Fruit fly (Drosophila melanogaster) whole organism, embryonic: Measurements from ENCODE around the gene CG1494.

Source experiments
- Awh ChIP-seq: fragments of 200-800 bp; sonication (Bioruptor generic); IDR thresholded peaks from 2 replicates; pipeline ENCODE4, ENCODE4 v1.3.6; 2022; ENCODE audit warnings: missing biosample characterization, missing genetic modification characterization
- B-H1 ChIP-seq: fragments of 200-800 bp; sonication (Bioruptor generic); IDR thresholded peaks from 3 replicates; pipeline ENCODE4 v1.3.6; 2022; ENCODE audit warnings: missing biosample characterization, missing genetic modification characterization
- BtbVII ChIP-seq: fragments of 200-800 bp; sonication (Bioruptor generic); optimal IDR thresholded peaks from 3 replicates; lab custom pipeline; 2017; ENCODE audit warnings: missing biosample characterization, mild to moderate bottlenecking, missing genetic modification characterization
- CG12071 ChIP-seq: fragments of 200-800 bp; sonication (Bioruptor generic); optimal IDR thresholded peaks from 3 replicates; lab custom pipeline; 2018; ENCODE audit warnings: missing biosample characterization, mild to moderate bottlenecking, missing genetic modification characterization
- CG12299 ChIP-seq: fragments of 200-800 bp; sonication (Bioruptor generic); optimal IDR thresholded peaks from 2 replicates; lab custom pipeline; 2018; ENCODE audit warnings: missing biosample characterization, mild to moderate bottlenecking, missing genetic modification characterization
- CG12391 ChIP-seq: fragments of 200-800 bp; sonication (Bioruptor generic); optimal IDR thresholded peaks from 3 replicates; lab custom pipeline; 2018; ENCODE audit warnings: missing biosample characterization, mild to moderate bottlenecking, missing genetic modification characterization, moderate library complexity
- CG12659 ChIP-seq: fragments of 200-800 bp; sonication (Bioruptor generic); optimal IDR thresholded peaks from 3 replicates; lab custom pipeline; 2017; ENCODE audit warnings: mild to moderate bottlenecking, missing biosample characterization, missing genetic modification reagents, missing genetic modification characterization
- CG14710 ChIP-seq: fragments of 200-800 bp; sonication (Bioruptor generic); optimal IDR thresholded peaks from 3 replicates; lab custom pipeline; 2019; ENCODE audit warnings: missing biosample characterization, mild to moderate bottlenecking, missing genetic modification characterization, moderate library complexity
- CG15514 ChIP-seq: fragments of 200-800 bp; sonication (Bioruptor generic); optimal IDR thresholded peaks from 3 replicates; lab custom pipeline; 2017; ENCODE audit warnings: missing biosample characterization, missing genetic modification characterization, mild to moderate bottlenecking, moderate library complexity, missing genetic modification reagents
- CG1603 ChIP-seq: fragments of 200-800 bp; sonication (Bioruptor generic); optimal IDR thresholded peaks from 2 replicates; lab custom pipeline; 2019; ENCODE audit warnings: missing biosample characterization, mild to moderate bottlenecking, missing genetic modification characterization, moderate library complexity
- CG18619 ChIP-seq: fragments of 200-800 bp; sonication (Bioruptor generic); optimal IDR thresholded peaks from 3 replicates; lab custom pipeline; 2017; ENCODE audit warnings: missing biosample characterization, mild to moderate bottlenecking, missing genetic modification characterization
- CG18764 ChIP-seq: fragments of 200-800 bp; sonication (Bioruptor generic); optimal IDR thresholded peaks from 3 replicates; lab custom pipeline; 2016; ENCODE audit warnings: missing biosample characterization, missing genetic modification characterization
- CG31224 ChIP-seq: fragments of 200-800 bp; sonication (Bioruptor generic); IDR thresholded peaks from 2 replicates; pipeline ENCODE4 v1.3.6; 2022; ENCODE audit warnings: missing biosample characterization, missing genetic modification characterization
- CG3281 ChIP-seq: fragments of 200-800 bp; sonication (Bioruptor generic); optimal IDR thresholded peaks from 3 replicates; lab custom pipeline; 2017; ENCODE audit warnings: missing biosample characterization, mild to moderate bottlenecking, missing genetic modification characterization
- CG34224 ChIP-seq: fragments of 200-800 bp; sonication (Bioruptor generic); IDR thresholded peaks from 3 replicates; pipeline ENCODE4 v1.3.6; 2022; ENCODE audit warnings: missing biosample characterization, missing genetic modification characterization; ENCODE audit not compliant: partially characterized antibody
- CG4360 ChIP-seq: fragments of 200-800 bp; sonication (Bioruptor generic); IDR thresholded peaks from 2 replicates; pipeline ENCODE4 v1.3.6; 2022; ENCODE audit warnings: missing biosample characterization, missing genetic modification characterization
- CG6175 ChIP-seq: fragments of 200-800 bp; sonication (Bioruptor generic); IDR thresholded peaks from 3 replicates; pipeline ENCODE4 v1.3.6; 2022; ENCODE audit warnings: missing biosample characterization, missing genetic modification characterization
- CG8290 ChIP-seq, 3 experiments: fragments of 200-800 bp; sonication (Bioruptor generic); optimal IDR thresholded peaks; 2 replicates each; lab custom pipeline; 2016 to 2019; ENCODE audit warnings: missing biosample characterization in 3 of 3, missing genetic modification characterization in 3 of 3, mild to moderate bottlenecking in 2 of 3, moderate library complexity in 1 of 3
- CG8478 ChIP-seq: fragments of >200 bp; optimal IDR thresholded peaks from 2 replicates; lab custom pipeline; 2018
- CG8944 ChIP-seq: fragments of 200-800 bp; sonication (Bioruptor generic); optimal IDR thresholded peaks from 3 replicates; lab custom pipeline; 2016; ENCODE audit warnings: missing biosample characterization, missing genetic modification characterization
- Dad ChIP-seq: fragments of 200-800 bp; sonication (Bioruptor generic); optimal IDR thresholded peaks from 3 replicates; lab custom pipeline; 2016; ENCODE audit warnings: missing biosample characterization, missing genetic modification characterization
- E2f2 ChIP-seq: fragments of 200-800 bp; sonication (Bioruptor generic); IDR thresholded peaks from 2 replicates; pipeline ENCODE4 v1.3.6; 2022; ENCODE audit warnings: missing biosample characterization, missing genetic modification characterization
- H15 ChIP-seq: fragments of 200-800 bp; sonication (Bioruptor generic); IDR thresholded peaks from 3 replicates; pipeline ENCODE4 v1.3.6; 2022; ENCODE audit warnings: missing biosample characterization, missing genetic modification characterization
- HHEX ChIP-seq: fragments of 200-800 bp; sonication (Bioruptor generic); optimal IDR thresholded peaks from 3 replicates; lab custom pipeline; 2017; ENCODE audit warnings: missing biosample characterization, mild to moderate bottlenecking, missing genetic modification characterization, missing genetic modification reagents
- HLH4C ChIP-seq: fragments of 200-800 bp; sonication (Bioruptor generic); IDR thresholded peaks from 3 replicates; pipeline ENCODE4 v1.3.6; 2022; ENCODE audit warnings: missing biosample characterization, missing genetic modification characterization; ENCODE audit not compliant: partially characterized antibody
- Hmx ChIP-seq: fragments of 200-800 bp; sonication (Bioruptor generic); optimal IDR thresholded peaks from 2 replicates; lab custom pipeline; 2016; ENCODE audit warnings: missing biosample characterization, missing genetic modification characterization
- NfI ChIP-seq: fragments of 200-800 bp; sonication (Bioruptor generic); optimal IDR thresholded peaks from 3 replicates; lab custom pipeline; 2018; ENCODE audit warnings: missing biosample characterization, mild to moderate bottlenecking, missing genetic modification characterization, moderate library complexity
- Opbp ChIP-seq: fragments of 200-800 bp; sonication (Bioruptor generic); IDR thresholded peaks from 3 replicates; pipeline ENCODE4 v1.3.6; 2022; ENCODE audit warnings: missing biosample characterization, missing genetic modification characterization; ENCODE audit not compliant: partially characterized antibody
- Sry-δ ChIP-seq: fragments of 200-800 bp; sonication (Bioruptor generic); optimal IDR thresholded peaks from 2 replicates; lab custom pipeline; 2016; ENCODE audit warnings: missing biosample characterization, missing genetic modification characterization
- Stat92E ChIP-seq, 3 experiments: fragments of >200 bp in 2 of 3; fragments of 200-800 bp in 1 of 3; sonication (Bioruptor generic) in 1 of 3; optimal IDR thresholded peaks; 2 replicates each; lab custom pipeline; 2017 to 2019; ENCODE audit warnings: missing biosample characterization in 3 of 3, missing genetic modification characterization in 3 of 3, mild to moderate bottlenecking in 1 of 3, moderate library complexity in 1 of 3
- Xrp1 ChIP-seq: fragments of 200-800 bp; sonication (Bioruptor generic); IDR thresholded peaks from 2 replicates; pipeline ENCODE4 v1.3.6; 2022; ENCODE audit warnings: missing biosample characterization, missing genetic modification characterization
- ase ChIP-seq: fragments of 200-800 bp; sonication (Bioruptor generic); IDR thresholded peaks from 3 replicates; pipeline ENCODE4 v1.3.6; 2022; ENCODE audit warnings: missing biosample characterization, missing genetic modification characterization
- az2 ChIP-seq: fragments of 200-800 bp; sonication (Bioruptor generic); optimal IDR thresholded peaks from 3 replicates; lab custom pipeline; 2016; ENCODE audit warnings: missing biosample characterization, missing genetic modification characterization
- bcd ChIP-seq: fragments of 200-800 bp; sonication (Bioruptor generic); optimal IDR thresholded peaks from 2 replicates; lab custom pipeline; 2017; ENCODE audit warnings: missing biosample characterization, mild to moderate bottlenecking, missing genetic modification characterization
- corto ChIP-seq: fragments of 200-800 bp; sonication (Bioruptor generic); optimal IDR thresholded peaks from 2 replicates; lab custom pipeline; 2016; ENCODE audit warnings: missing biosample characterization, mild to moderate bottlenecking, missing genetic modification characterization, moderate library complexity
- dan ChIP-seq: fragments of 200-800 bp; sonication (Bioruptor generic); IDR thresholded peaks from 2 replicates; pipeline ENCODE4 v1.3.6; 2022; ENCODE audit warnings: missing biosample characterization, missing genetic modification characterization
- disco-r ChIP-seq: fragments of 200-800 bp; sonication (Bioruptor generic); optimal IDR thresholded peaks from 2 replicates; lab custom pipeline; 2016; ENCODE audit warnings: missing biosample characterization, missing genetic modification characterization
- dm ChIP-seq: fragments of 200-800 bp; sonication (Bioruptor generic); optimal IDR thresholded peaks from 3 replicates; lab custom pipeline; 2016; ENCODE audit warnings: missing biosample characterization, missing genetic modification characterization
- dmrt99B ChIP-seq: fragments of 200-800 bp; sonication (Bioruptor generic); optimal IDR thresholded peaks from 2 replicates; lab custom pipeline; 2018; ENCODE audit warnings: missing biosample characterization, mild to moderate bottlenecking, missing genetic modification characterization, moderate library complexity
- dpn ChIP-seq, 2 experiments: fragments of 200-800 bp; sonication (Bioruptor generic); optimal IDR thresholded peaks; 3 replicates each; lab custom pipeline; 2016; ENCODE audit warnings: missing biosample characterization in 2 of 2, missing genetic modification characterization in 2 of 2
- en ChIP-seq: fragments of 200-800 bp; sonication (Bioruptor generic); optimal IDR thresholded peaks from 2 replicates; lab custom pipeline; 2016; ENCODE audit warnings: missing biosample characterization, missing genetic modification characterization
- ftz-f1 ChIP-seq: fragments of 200-800 bp; sonication (Bioruptor generic); optimal IDR thresholded peaks from 2 replicates; lab custom pipeline; 2016; ENCODE audit warnings: missing biosample characterization, missing genetic modification characterization
- fu2 ChIP-seq: fragments of 200-800 bp; sonication (Bioruptor generic); optimal IDR thresholded peaks from 2 replicates; lab custom pipeline; 2016; ENCODE audit warnings: missing biosample characterization, missing genetic modification characterization
- odd ChIP-seq: fragments of 200-800 bp; sonication (Bioruptor generic); optimal IDR thresholded peaks from 2 replicates; lab custom pipeline; 2017; ENCODE audit warnings: missing biosample characterization, mild to moderate bottlenecking, missing genetic modification characterization
- rib ChIP-seq: fragments of 200-800 bp; sonication (Bioruptor generic); IDR thresholded peaks from 2 replicates; pipeline ENCODE4 v1.3.6; 2022; ENCODE audit warnings: missing biosample characterization, missing genetic modification characterization
- scrt ChIP-seq: fragments of 200-800 bp; sonication (Bioruptor generic); optimal IDR thresholded peaks from 2 replicates; lab custom pipeline; 2018; ENCODE audit warnings: missing biosample characterization, mild to moderate bottlenecking, missing genetic modification characterization, moderate library complexity
- stwl ChIP-seq: fragments of 200-800 bp; sonication (Bioruptor generic); optimal IDR thresholded peaks from 3 replicates; lab custom pipeline; 2018; ENCODE audit warnings: missing biosample characterization, mild to moderate bottlenecking, missing genetic modification characterization, moderate library complexity
- tap ChIP-seq: fragments of 200-800 bp; optimal IDR thresholded peaks from 3 replicates; lab custom pipeline; 2019; ENCODE audit warnings: missing biosample characterization, mild to moderate bottlenecking, missing genetic modification characterization, moderate library complexity
- ttk ChIP-seq: fragments of 200-800 bp; sonication (Bioruptor generic); IDR thresholded peaks from 2 replicates; pipeline ENCODE4 v2.1.2; 2022; ENCODE audit warnings: missing biosample characterization, missing genetic modification characterization
- tx ChIP-seq: fragments of 200-800 bp; sonication (Bioruptor generic); optimal IDR thresholded peaks from 2 replicates; lab custom pipeline; 2016; ENCODE audit warnings: missing biosample characterization, missing genetic modification characterization
- unpg ChIP-seq: fragments of 200-800 bp; sonication (Bioruptor generic); optimal IDR thresholded peaks from 3 replicates; lab custom pipeline; 2018; ENCODE audit warnings: missing biosample characterization, mild to moderate bottlenecking, missing genetic modification characterization, moderate library complexity

Gene CG1494

DNA sequence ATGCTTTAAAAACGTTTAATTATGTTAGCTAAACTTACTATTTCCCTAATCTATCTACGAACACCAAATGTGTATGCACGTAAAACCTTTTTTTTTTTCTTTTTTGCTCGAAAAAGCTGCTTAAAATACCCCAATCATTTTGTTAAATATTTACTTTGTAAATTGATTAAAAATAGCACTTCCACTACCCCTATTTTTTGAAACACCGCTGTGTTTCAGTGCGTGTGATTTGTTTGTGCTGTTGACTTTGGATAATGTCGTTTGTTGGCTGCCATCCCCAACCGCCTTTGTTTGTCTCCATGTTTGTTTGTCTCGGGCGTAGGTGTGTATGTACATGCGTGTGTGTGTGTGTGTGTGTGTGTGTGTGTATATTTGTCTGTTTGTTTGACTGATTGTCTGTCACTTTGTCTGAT lies 43.3 kb upstream of the CG1494 start (continued):
- TF ChIP-seq CG15514 (GFP tag; lab: Kevin White, UChicago) (peak; percentile 16), en (peak; percentile 27), CG8290 (GFP tag; optimal IDR thresholded peaks at IDR 0.05; lab: Kevin White, UChicago) (peak; percentile 17), CG8290 (tag; optimal IDR thresholded peaks at IDR 0.05; lab: Kevin White, UChicago) (peak; percentile 6 to 74), H15 (no peak), dm (GFP tag; lab: Kevin White, UChicago) (no peak), CG18764 (GFP tag; lab: Kevin White, UChicago) (no peak), Awh (GFP tag; lab: Robert Waterston, UW) (peak; percentile 49; the same call in 1 of the 2 replicates), tap (peak; percentile 17), dan (GFP tag; lab: Robert Waterston, UW) (no peak), CG31224 (GFP tag; lab: Robert Waterston, UW) (no peak), Opbp (GFP tag; lab: Robert Waterston, UW) (no peak), E2f2 (GFP tag; lab: Robert Waterston, UW) (no peak), Sry-δ (GFP tag; lab: Kevin White, UChicago) (no peak), HHEX (peak; percentile 37), CG3281 (GFP tag; lab: Kevin White, UChicago) (peak; percentile 54), unpg (GFP tag; lab: Kevin White, UChicago) (peak; percentile 41), CG6175 (GFP tag; lab: Robert Waterston, UW) (no peak), CG18619 (GFP tag; lab: Kevin White, UChicago) (peak; percentile 40), NfI (GFP tag; lab: Kevin White, UChicago) (no peak), disco-r (GFP tag; lab: Kevin White, UChicago) (peak; percentile 3), Xrp1 (peak; percentile 48), stwl (tag; lab: Kevin White, UChicago) (no peak), CG14710 (tag; lab: Kevin White, UChicago) (peak; percentile 17), CG4360 (no peak), B-H1 (no peak; the same call in 2 of the 3 replicates), BtbVII (GFP tag; lab: Kevin White, UChicago) (peak; percentile 18), ttk (GFP tag; lab: Robert Waterston, UW) (no peak), CG34224 (no peak), rib (GFP tag; lab: Robert Waterston, UW) (no peak), dpn (GFP tag; optimal IDR thresholded peaks at IDR 0.05; lab: Kevin White, UChicago) (peak in 1 of 2 experiments; percentile 38), Hmx (no peak), Dad (GFP tag; lab: Kevin White, UChicago) (peak; percentile 17), CG12071 (GFP tag; lab: Kevin White, UChicago) (peak; percentile 59), CG12391 (tag; lab: Kevin White, UChicago) (no peak), CG8478 (lab: Kevin White, UChicago) (no peak), HLH4C (no peak), scrt (GFP tag; lab: Kevin White, UChicago) (no peak), odd (GFP tag; lab: Kevin White, UChicago) (peak; percentile 37), dmrt99B (tag; lab: Kevin White, UChicago) (peak; percentile 59), Stat92E (GFP tag; optimal IDR thresholded peaks at IDR 0.05; lab: Kevin White, UChicago) (no peak), CG12299 (tag; lab: Kevin White, UChicago) (no peak), ase (GFP tag; lab: Robert Waterston, UW) (no peak), az2 (GFP tag; lab: Kevin White, UChicago) (peak; percentile 15), tx (no peak), ftz-f1 (GFP tag; lab: Kevin White, UChicago) (no peak), fu2 (GFP tag; lab: Kevin White, UChicago) (no peak), CG8944 (GFP tag; lab: Kevin White, UChicago) (peak; percentile 21), CG12659 (peak; percentile 50), CG1603 (tag; lab: Kevin White, UChicago) (peak; percentile 76), bcd (GFP tag; lab: Kevin White, UChicago) (peak; percentile 55), corto (GFP tag; lab: Kevin White, UChicago) (no peak)
